Fruit fly (Drosophila melanogaster): ENCODE data around the gene RpS19b.
A peak's percentile ranks its signal among the peaks of the same experiment; 100 is the strongest.

RpS19b gene

DNA sequence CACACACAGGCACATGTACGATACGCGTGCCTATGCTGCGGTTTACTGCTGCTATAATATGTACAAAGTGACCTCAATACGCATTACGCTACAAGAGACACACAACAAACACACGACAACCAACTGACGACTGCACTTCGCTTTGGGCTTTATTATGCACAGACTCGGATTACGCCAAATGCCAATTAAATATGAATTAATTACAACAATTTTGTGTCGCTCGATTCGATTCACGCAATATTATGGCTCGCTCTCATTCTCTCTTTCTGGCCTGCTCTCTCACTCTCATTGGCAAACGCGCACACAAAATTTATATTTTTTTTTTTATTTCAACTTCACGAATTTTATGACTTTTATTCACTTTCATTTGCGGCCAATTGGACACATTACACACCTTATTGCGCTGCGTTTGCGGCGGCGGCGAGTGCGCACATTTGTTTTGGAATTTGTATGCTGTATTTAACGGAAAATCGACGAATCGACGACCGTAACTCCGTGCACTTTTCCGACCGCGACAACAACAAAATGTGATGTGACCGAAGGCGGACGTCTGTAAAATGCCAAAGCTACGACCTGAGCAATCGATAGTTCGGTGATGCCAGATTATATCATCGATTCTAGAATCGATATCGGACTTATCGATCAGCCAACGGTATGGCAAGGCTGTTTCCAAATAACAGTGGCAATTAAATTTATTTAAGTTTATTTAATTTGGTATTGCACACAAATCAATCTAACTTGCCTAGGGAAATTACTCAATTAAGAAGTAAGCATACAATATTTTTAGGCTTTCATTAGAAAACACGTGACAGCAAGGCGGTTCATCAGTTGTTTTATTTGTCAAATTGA lies 10.6 kb downstream of the RpS19b start, which contains the start of the genes sba and CG31141 (continued):
- no peak for TF ChIP-seq CG4424 (GFP tag; optimal IDR thresholded peaks at IDR 0.05)
- no peak for TF ChIP-seq CG8359 (GFP tag; optimal IDR thresholded peaks at IDR 0.05; ENCODE audit: borderline replicate concordance)
- TF ChIP-seq CG6175 (GFP tag; IDR thresholded peaks at IDR 0.05) = no peak
- no peak for TF ChIP-seq slp2 (GFP tag; optimal IDR thresholded peaks at IDR 0.05)
- TF ChIP-seq TFAM (GFP tag; optimal IDR thresholded peaks at IDR 0.05) = peak; percentile 16
- TF ChIP-seq dimm (GFP tag; IDR thresholded peaks at IDR 0.05) = no peak
- peak; percentile 71 for TF ChIP-seq CG15514 (GFP tag; optimal IDR thresholded peaks at IDR 0.05)
- TF ChIP-seq CG18262 (tag; optimal IDR thresholded peaks at IDR 0.05) = peak; percentile 6
- peak; percentile 2 for TF ChIP-seq schlank (tag; optimal IDR thresholded peaks at IDR 0.05)
- TF ChIP-seq mld (GFP tag; IDR thresholded peaks at IDR 0.05; ENCODE audit: partially characterized antibody) = peak; percentile 72; the same call in 2 of the 3 replicates
- peak; percentile 40; the same call in 1 of the 2 replicates for TF ChIP-seq Rfx (GFP tag; IDR thresholded peaks at IDR 0.05)
- no peak for TF ChIP-seq ken (GFP tag; IDR thresholded peaks at IDR 0.05)
- no peak for TF ChIP-seq jumu (GFP tag; optimal IDR thresholded peaks at IDR 0.05)
- TF ChIP-seq da (GFP tag; optimal IDR thresholded peaks at IDR 0.05) = no peak
- no peak for TF ChIP-seq peb (GFP tag; IDR thresholded peaks at IDR 0.05)
- TF ChIP-seq CG31388 (GFP tag; optimal IDR thresholded peaks at IDR 0.05) = no peak
- TF ChIP-seq CG9727 (GFP tag; optimal IDR thresholded peaks at IDR 0.05) = no peak
- no peak for TF ChIP-seq CG2889 (GFP tag; IDR thresholded peaks at IDR 0.05)
- no peak for TF ChIP-seq NfI (GFP tag; optimal IDR thresholded peaks at IDR 0.05)
- TF ChIP-seq CG17359 (tag; optimal IDR thresholded peaks at IDR 0.05) = peak; percentile 83
- no peak for TF ChIP-seq C15 (GFP tag; IDR thresholded peaks at IDR 0.05)
- no peak for TF ChIP-seq Adf1 (GFP tag; IDR thresholded peaks at IDR 0.05)
- TF ChIP-seq gcm2 (GFP tag; optimal IDR thresholded peaks at IDR 0.05) = no peak
- TF ChIP-seq CG10274 (GFP tag; optimal IDR thresholded peaks at IDR 0.05) = no peak
- TF ChIP-seq Meics (GFP tag; optimal IDR thresholded peaks at IDR 0.05) = no peak
- no peak for TF ChIP-seq CG5180 (GFP tag; optimal IDR thresholded peaks at IDR 0.05)
- no peak for TF ChIP-seq dan (GFP tag; IDR thresholded peaks at IDR 0.05)
- TF ChIP-seq CG10654 (GFP tag; optimal IDR thresholded peaks at IDR 0.05) = no peak
- TF ChIP-seq CG43689 (GFP tag; IDR thresholded peaks at IDR 0.05) = no peak
- TF ChIP-seq CG9797 (GFP tag; optimal IDR thresholded peaks at IDR 0.05) = peak; percentile 76
- TF ChIP-seq br (optimal IDR thresholded peaks at IDR 0.05) = no peak
- TF ChIP-seq sob (GFP tag; IDR thresholded peaks at IDR 0.05) = peak; percentile 41; the same call in 1 of the 2 replicates
- peak; percentile 35 for TF ChIP-seq CG14710 (tag; optimal IDR thresholded peaks at IDR 0.05)
- no peak for TF ChIP-seq corto (GFP tag; optimal IDR thresholded peaks at IDR 0.05)
- TF ChIP-seq NC2β (GFP tag; optimal IDR thresholded peaks at IDR 0.05) = peak; percentile 9
- TF ChIP-seq Tbp (GFP tag; optimal IDR thresholded peaks at IDR 0.05) = no peak
- peak; percentile 45 for TF ChIP-seq vvl (GFP tag; IDR thresholded peaks at IDR 0.05)
- peak; percentile 88 for TF ChIP-seq nerfin-2 (GFP tag; IDR thresholded peaks at IDR 0.05; ENCODE audit: partially characterized antibody)
- TF ChIP-seq ERR (GFP tag; optimal IDR thresholded peaks at IDR 0.05) = no peak
- TF ChIP-seq CG8281 (tag; optimal IDR thresholded peaks at IDR 0.05) = no peak
- no peak for TF ChIP-seq CG2199 (GFP tag; IDR thresholded peaks at IDR 0.05)
- no peak for TF ChIP-seq CG1792 (GFP tag; optimal IDR thresholded peaks at IDR 0.05)
- peak; percentile 79 for TF ChIP-seq CG8478 (optimal IDR thresholded peaks at IDR 0.05)
- TF ChIP-seq Neu2 (GFP tag; optimal IDR thresholded peaks at IDR 0.05; ENCODE audit: borderline replicate concordance) = no peak
- TF ChIP-seq exex (tag; optimal IDR thresholded peaks at IDR 0.05) = peak; percentile 77
- peak; percentile 0 for TF ChIP-seq Xbp1 (GFP tag; optimal IDR thresholded peaks at IDR 0.05)
- TF ChIP-seq Bteb2 (GFP tag; optimal IDR thresholded peaks at IDR 0.05) = no peak
- no peak for TF ChIP-seq Doc2 (GFP tag; IDR thresholded peaks at IDR 0.05)
- TF ChIP-seq cas (GFP tag; IDR thresholded peaks at IDR 0.05) = no peak
- peak; percentile 11 for TF ChIP-seq CG7556 (GFP tag; optimal IDR thresholded peaks at IDR 0.05)
